Worm (Caenorhabditis elegans): ENCODE data around the gene bli-5.

DNA sequence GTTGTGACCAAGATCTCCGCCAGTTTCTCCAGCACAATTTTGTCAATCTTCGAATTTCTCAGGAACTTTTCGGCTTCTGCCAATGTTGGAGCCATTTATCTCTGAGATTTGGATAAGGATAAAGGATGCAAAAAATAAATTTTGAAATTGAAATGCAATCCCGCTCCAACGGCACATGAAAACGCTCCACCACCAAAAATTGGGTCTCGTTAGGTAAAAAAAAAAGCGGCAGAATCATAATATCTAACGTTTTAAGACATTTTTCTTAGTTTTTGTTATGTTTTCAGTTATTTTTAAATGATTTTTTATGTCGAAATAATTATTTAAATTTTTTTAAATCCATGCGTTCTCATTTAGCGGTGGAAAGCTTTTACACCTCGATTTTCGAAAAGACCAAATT is 4.8 kb upstream of the bli-5 start, which contains the start of gene F45G2.7:
- TF ChIP-seq ama-1 (optimal IDR thresholded peaks at IDR 0.05): no peak
- TF ChIP-seq elt-2 (tag; optimal IDR thresholded peaks at IDR 0.05): no peak
- TF ChIP-seq ttx-3 (tag; optimal IDR thresholded peaks at IDR 0.05): no peak
- no peak for TF ChIP-seq pqm-1 (tag; optimal IDR thresholded peaks at IDR 0.05)
- no peak for TF ChIP-seq pha-4 (tag; optimal IDR thresholded peaks at IDR 0.05)
- TF ChIP-seq nhr-11 (tag; optimal IDR thresholded peaks at IDR 0.05): no peak
- no peak for TF ChIP-seq zip-5 (tag; optimal IDR thresholded peaks at IDR 0.05)
- TF ChIP-seq ceh-30 (tag; optimal IDR thresholded peaks at IDR 0.05): no peak
- no peak for TF ChIP-seq unc-86 (tag; optimal IDR thresholded peaks at IDR 0.05)
- TF ChIP-seq hlh-6 (tag; optimal IDR thresholded peaks at IDR 0.05): no peak
- no peak for TF ChIP-seq elt-4 (tag; optimal IDR thresholded peaks at IDR 0.05)
- TF ChIP-seq gmeb-2 (tag; optimal IDR thresholded peaks at IDR 0.05): no peak
- no peak for TF ChIP-seq rnt-1 (tag; optimal IDR thresholded peaks at IDR 0.05)
